Worm (Caenorhabditis elegans): ENCODE measurements around the gene C14C6.8.

The C14C6.8 gene

ce11 chrV:568105-568504, 15.1 kb upstream of the C14C6.8 start, which contains the start of gene sri-72:
sri-72 (minus strand) TSS chrV:568205.
- TF ChIP-seq gmeb-1 (tag; optimal IDR thresholded peaks at IDR 0.05) = no peak

ce11 chrV:565984-566383, 13.0 kb upstream of the C14C6.8 start, which contains the start of gene sri-73:
sri-73 (minus strand) TSS chrV:566084.
- TF ChIP-seq mbf-1 (tag; optimal IDR thresholded peaks at IDR 0.05) (no peak), ztf-4 (tag; optimal IDR thresholded peaks at IDR 0.05) (no peak), peb-1 (tag; optimal IDR thresholded peaks at IDR 0.05) (no peak)

ce11 chrV:562834-563233, 9.9 kb upstream of the C14C6.8 start, which contains the start of gene C14C6.2:
C14C6.2 (plus strand) TSS chrV:563134.
- TF ChIP-seq lin-11 (tag; optimal IDR thresholded peaks at IDR 0.05) (no peak), ama-1 (optimal IDR thresholded peaks at IDR 0.05) (no peak), ceh-16 (tag; optimal IDR thresholded peaks at IDR 0.05) (no peak), lin-39 (tag; optimal IDR thresholded peaks at IDR 0.05) (no peak), alr-1 (tag; optimal IDR thresholded peaks at IDR 0.05) (no peak), skn-1 (tag; optimal IDR thresholded peaks at IDR 0.05) (no peak), snpc-4 (tag; optimal IDR thresholded peaks at IDR 0.05) (no peak), C34F6.9 (tag; optimal IDR thresholded peaks at IDR 0.05) (no peak), egl-27 (tag; optimal IDR thresholded peaks at IDR 0.05) (no peak), nhr-6 (tag; optimal IDR thresholded peaks at IDR 0.05) (no peak), gmeb-1 (tag; optimal IDR thresholded peaks at IDR 0.05) (no peak), nhr-12 (tag; optimal IDR thresholded peaks at IDR 0.05) (no peak), mdl-1 (tag; optimal IDR thresholded peaks at IDR 0.05) (no peak)

- TF ChIP-seq mab-5 (tag; optimal IDR thresholded peaks at IDR 0.05) (no peak), blmp-1 (tag; optimal IDR thresholded peaks at IDR 0.05; ENCODE audit: insufficient read depth) (no peak), nhr-12 (tag; optimal IDR thresholded peaks at IDR 0.05) (no peak), nhr-237 (tag; optimal IDR thresholded peaks at IDR 0.05) (no peak), nhr-6 (tag; optimal IDR thresholded peaks at IDR 0.05) (no peak)
Measured at ce11 chrV:559940-560339, 7.0 kb upstream of the C14C6.8 start, which contains the start of gene srx-7. srx-7 (plus strand) TSS chrV:560195.

ce11 chrV:556055-556454, 3.1 kb upstream of the C14C6.8 start, which contains the start of gene srx-8:
srx-8 (minus strand) TSS chrV:556155.
- TF ChIP-seq blmp-1 (tag; optimal IDR thresholded peaks at IDR 0.05; ENCODE audit: insufficient read depth) = no peak
- no peak for TF ChIP-seq ceh-82 (tag; optimal IDR thresholded peaks at IDR 0.05)
- no peak for TF ChIP-seq nhr-12 (tag; optimal IDR thresholded peaks at IDR 0.05)

ce11 chrV:552406-552805, 561 bp downstream of the C14C6.8 start:
- no peak for TF ChIP-seq sma-9 (GFP tag; optimal IDR thresholded peaks at IDR 0.05)
- no peak for TF ChIP-seq sma-9 (tag; optimal IDR thresholded peaks at IDR 0.05)
- no peak for TF ChIP-seq C34F6.9 (tag; optimal IDR thresholded peaks at IDR 0.05)
- no peak for TF ChIP-seq R02D3.7 (tag; optimal IDR thresholded peaks at IDR 0.05)

- no peak for TF ChIP-seq aly-2 (tag; optimal IDR thresholded peaks at IDR 0.05)
- TF ChIP-seq unc-39 (tag; optimal IDR thresholded peaks at IDR 0.05) = no peak
- no peak for TF ChIP-seq egl-27 (tag; optimal IDR thresholded peaks at IDR 0.05)
Measured at ce11 chrV:547980-548379, 5.0 kb downstream of the C14C6.8 start, which contains the start of gene C14C6.6. C14C6.6 (minus strand) TSS chrV:548080.

- TF ChIP-seq lin-39 (tag; optimal IDR thresholded peaks at IDR 0.05) (no peak), sma-9 (GFP tag; optimal IDR thresholded peaks at IDR 0.05) (no peak), sma-9 (tag; optimal IDR thresholded peaks at IDR 0.05) (no peak), mdl-1 (tag; optimal IDR thresholded peaks at IDR 0.05) (no peak), ztf-11 (tag; optimal IDR thresholded peaks at IDR 0.05) (no peak), alr-1 (tag; optimal IDR thresholded peaks at IDR 0.05) (no peak), unc-39 (tag; optimal IDR thresholded peaks at IDR 0.05) (no peak), nhr-21 (tag; optimal IDR thresholded peaks at IDR 0.05) (no peak), ama-1 (optimal IDR thresholded peaks at IDR 0.05) (no peak), nhr-23 (tag; optimal IDR thresholded peaks at IDR 0.05) (no peak), egl-27 (tag; optimal IDR thresholded peaks at IDR 0.05) (no peak), mbf-1 (tag; optimal IDR thresholded peaks at IDR 0.05) (no peak), skn-1 (tag; optimal IDR thresholded peaks at IDR 0.05) (no peak), sem-4 (tag; optimal IDR thresholded peaks at IDR 0.05) (no peak), C34F6.9 (tag; optimal IDR thresholded peaks at IDR 0.05) (no peak), nhr-25 (tag; optimal IDR thresholded peaks at IDR 0.05) (no peak)
Measured at ce11 chrV:543169-543568, 9.8 kb downstream of the C14C6.8 start, which contains the start of gene C14C6.3. C14C6.3 (plus strand) TSS chrV:543469.
